Worm (Caenorhabditis elegans) whole organism, L4 larva: Measurements from ENCODE around the gene Y37H2A.7.

ENCODE experiments used
- Y105C5A.15 ChIP-seq: fragments of 200-800 bp; sonication (Bioruptor generic); IDR thresholded peaks from 2 replicates; pipeline ENCODE4 v1.3.6; 2022; ENCODE audit warnings: missing genetic modification characterization, missing compliant biosample characterization
- ZK546.5 ChIP-seq, 2 experiments: sonication (generic microtip); optimal IDR thresholded peaks; 2 replicates each; lab custom pipeline; 2017; ENCODE audit warnings: missing biosample characterization in 2 of 2, missing genetic modification characterization in 2 of 2
- ama-1 ChIP-seq: fragments of 150-350 bp; optimal IDR thresholded peaks from 2 replicates; lab custom pipeline; 2014; ENCODE audit warnings: inconsistent platforms, mixed read lengths
- fkh-10 ChIP-seq: fragments of 150-350 bp; optimal IDR thresholded peaks from 2 replicates; lab custom pipeline; 2014; ENCODE audit warnings: missing biosample characterization, missing genetic modification reagents, missing genetic modification characterization
- fos-1 ChIP-seq: fragments of 150-350 bp; optimal IDR thresholded peaks from 2 replicates; lab custom pipeline; 2014; ENCODE audit warnings: missing biosample characterization, missing genetic modification characterization

- TF ChIP-seq Y105C5A.15 (GFP tag; lab: Robert Waterston, UW) = no peak
- no peak for TF ChIP-seq fkh-10 (GFP tag; lab: Kevin White, UChicago)
- no peak for TF ChIP-seq ZK546.5 (tag; optimal IDR thresholded peaks at IDR 0.05; lab: Kevin White, UChicago)
- TF ChIP-seq fos-1 (tag; lab: Kevin White, UChicago) = no peak
- TF ChIP-seq ama-1 (lab: Kevin White, UChicago) = no peak
These were observed 49.0 kb downstream of the Y37H2A.7 start, which contains the start of gene fbxa-106 for ce11 chrV:18085150-18085833.
